Fruit fly (Drosophila melanogaster) whole organism, wandering third instar larva: ENCODE data around the gene CG6055.

Source experiments
- Hr78 ChIP-seq: fragments of >200 bp; optimal IDR thresholded peaks from 2 replicates; lab custom pipeline; 2017; ENCODE audit warnings: missing biosample characterization, missing genetic modification characterization
- psq ChIP-seq: fragments of 200-800 bp; sonication (Bioruptor generic); optimal IDR thresholded peaks from 3 replicates; lab custom pipeline; 2017; ENCODE audit warnings: missing biosample characterization, mild to moderate bottlenecking, missing genetic modification characterization, moderate library complexity
- tai ChIP-seq: sonication (Bioruptor generic); optimal IDR thresholded peaks from 2 replicates; lab custom pipeline; 2016; ENCODE audit warnings: missing biosample characterization, missing genetic modification characterization

- TF ChIP-seq tai (GFP tag; lab: Kevin White, UChicago) (no peak), Hr78 (GFP tag; lab: Kevin White, UChicago) (no peak), psq (no peak)
Measured at dm6 chr2L:7486222-7486621, 19.9 kb downstream of the CG6055 start.
